Fruit fly (Drosophila melanogaster) whole organism, embryonic: ENCODE data around the gene CG13699.

ENCODE experiments used
- Awh ChIP-seq: fragments of 200-800 bp; sonication (Bioruptor generic); IDR thresholded peaks from 2 replicates; pipeline ENCODE4, ENCODE4 v1.3.6; 2022; ENCODE audit warnings: missing biosample characterization, missing genetic modification characterization
- Bgb ChIP-seq: fragments of 200-800 bp; sonication (Bioruptor generic); IDR thresholded peaks from 2 replicates; pipeline ENCODE4 v1.3.6; 2022; ENCODE audit warnings: missing biosample characterization, missing genetic modification characterization; ENCODE audit not compliant: partially characterized antibody
- CG10209 ChIP-seq: fragments of 200-800 bp; sonication (Bioruptor generic); optimal IDR thresholded peaks from 3 replicates; lab custom pipeline; 2017; ENCODE audit warnings: missing biosample characterization, mild to moderate bottlenecking, missing genetic modification characterization, missing genetic modification reagents
- CG10366 ChIP-seq: fragments of 200-800 bp; sonication (Bioruptor generic); IDR thresholded peaks from 2 replicates; pipeline ENCODE4 v1.3.6; 2022; ENCODE audit warnings: missing biosample characterization, missing genetic modification characterization
- CG10462 ChIP-seq: fragments of 200-800 bp; sonication (Bioruptor generic); optimal IDR thresholded peaks from 2 replicates; lab custom pipeline; 2016; ENCODE audit warnings: missing biosample characterization, missing genetic modification characterization
- CG11504 ChIP-seq: fragments of 200-800 bp; sonication (Bioruptor generic); optimal IDR thresholded peaks from 3 replicates; lab custom pipeline; 2019; ENCODE audit warnings: missing biosample characterization, mild to moderate bottlenecking, missing genetic modification characterization, moderate library complexity
- CG12659 ChIP-seq: fragments of 200-800 bp; sonication (Bioruptor generic); optimal IDR thresholded peaks from 3 replicates; lab custom pipeline; 2017; ENCODE audit warnings: mild to moderate bottlenecking, missing biosample characterization, missing genetic modification reagents, missing genetic modification characterization
- CG13894 ChIP-seq: fragments of 200-800 bp; sonication (Bioruptor generic); optimal IDR thresholded peaks from 3 replicates; lab custom pipeline; 2018; ENCODE audit warnings: missing biosample characterization, mild to moderate bottlenecking, missing genetic modification characterization, moderate library complexity
- CG14710 ChIP-seq: fragments of 200-800 bp; sonication (Bioruptor generic); optimal IDR thresholded peaks from 3 replicates; lab custom pipeline; 2019; ENCODE audit warnings: missing biosample characterization, mild to moderate bottlenecking, missing genetic modification characterization, moderate library complexity
- CG17912 ChIP-seq: fragments of 200-800 bp; sonication (Bioruptor generic); optimal IDR thresholded peaks from 2 replicates; lab custom pipeline; 2018; ENCODE audit warnings: missing biosample characterization, mild to moderate bottlenecking, missing genetic modification characterization
- CG1832 ChIP-seq: fragments of 200-800 bp; sonication (Bioruptor generic); optimal IDR thresholded peaks from 2 replicates; lab custom pipeline; 2017; ENCODE audit warnings: missing biosample characterization, mild to moderate bottlenecking, missing genetic modification characterization, inconsistent platforms
- CG18619 ChIP-seq: fragments of 200-800 bp; sonication (Bioruptor generic); optimal IDR thresholded peaks from 3 replicates; lab custom pipeline; 2017; ENCODE audit warnings: missing biosample characterization, mild to moderate bottlenecking, missing genetic modification characterization
- CG2120 ChIP-seq: fragments of 200-800 bp; sonication (Bioruptor generic); optimal IDR thresholded peaks from 3 replicates; lab custom pipeline; 2016; ENCODE audit warnings: missing biosample characterization, missing genetic modification characterization
- CG30431 ChIP-seq: fragments of 200-800 bp; sonication (Bioruptor generic); optimal IDR thresholded peaks from 2 replicates; lab custom pipeline; 2017; ENCODE audit warnings: missing biosample characterization, missing genetic modification characterization
- CG42726 ChIP-seq: fragments of 200-800 bp; sonication (Bioruptor generic); IDR thresholded peaks from 2 replicates; pipeline ENCODE4 v1.3.6; 2022; ENCODE audit warnings: missing biosample characterization, missing genetic modification characterization; ENCODE audit not compliant: partially characterized antibody
- CG4617 ChIP-seq: fragments of 200-800 bp; sonication (Bioruptor generic); optimal IDR thresholded peaks from 3 replicates; lab custom pipeline; 2016; ENCODE audit warnings: missing biosample characterization, missing genetic modification characterization, borderline replicate concordance
- CG8388 ChIP-seq: fragments of 200-800 bp; sonication (Bioruptor generic); optimal IDR thresholded peaks from 2 replicates; lab custom pipeline; 2019; ENCODE audit warnings: missing biosample characterization, mild to moderate bottlenecking, missing genetic modification characterization, moderate library complexity
- CkIIα-i1 ChIP-seq: fragments of 200-800 bp; sonication (Bioruptor generic); IDR thresholded peaks from 2 replicates; pipeline ENCODE4 v1.3.6; 2022; ENCODE audit warnings: missing biosample characterization, missing genetic modification characterization
- CoRest ChIP-seq: fragments of 200-800 bp; sonication (Bioruptor generic); optimal IDR thresholded peaks from 3 replicates; lab custom pipeline; 2018; ENCODE audit warnings: missing biosample characterization, mild to moderate bottlenecking, missing genetic modification characterization, moderate library complexity
- Dref ChIP-seq: fragments of 200-800 bp; sonication (Bioruptor generic); IDR thresholded peaks from 2 replicates; pipeline ENCODE4 v1.3.6; 2022; ENCODE audit warnings: missing biosample characterization, missing genetic modification characterization
- E2f2 ChIP-seq: fragments of 200-800 bp; sonication (Bioruptor generic); IDR thresholded peaks from 2 replicates; pipeline ENCODE4 v1.3.6; 2022; ENCODE audit warnings: missing biosample characterization, missing genetic modification characterization
- Fer2 ChIP-seq: fragments of 200-800 bp; sonication (Bioruptor generic); optimal IDR thresholded peaks from 2 replicates; lab custom pipeline; 2018; ENCODE audit warnings: missing biosample characterization, mild to moderate bottlenecking, missing genetic modification characterization, moderate library complexity
- GATAe ChIP-seq: fragments of 200-800 bp; sonication (Bioruptor generic); conservative IDR thresholded peaks from 2 replicates; pipeline ENCODE4 v1.3.6; 2022; ENCODE audit warnings: missing biosample characterization, missing genetic modification characterization
- H15 ChIP-seq: fragments of 200-800 bp; sonication (Bioruptor generic); IDR thresholded peaks from 3 replicates; pipeline ENCODE4 v1.3.6; 2022; ENCODE audit warnings: missing biosample characterization, missing genetic modification characterization
- Lim3 ChIP-seq: fragments of 200-800 bp; sonication (Bioruptor generic); IDR thresholded peaks from 2 replicates; pipeline ENCODE4 v1.3.6; 2022; ENCODE audit warnings: missing biosample characterization, missing genetic modification characterization
- NK7.1 ChIP-seq: fragments of 200-800 bp; sonication (Bioruptor generic); optimal IDR thresholded peaks from 3 replicates; lab custom pipeline; 2016; ENCODE audit warnings: missing biosample characterization, missing genetic modification characterization
- Nf-YB ChIP-seq: fragments of 200-800 bp; sonication (Bioruptor generic); optimal IDR thresholded peaks from 3 replicates; lab custom pipeline; 2019; ENCODE audit warnings: missing biosample characterization, mild to moderate bottlenecking, missing genetic modification characterization, moderate library complexity
- PHDP ChIP-seq: fragments of 200-800 bp; sonication (Bioruptor generic); optimal IDR thresholded peaks from 3 replicates; lab custom pipeline; 2018; ENCODE audit warnings: missing biosample characterization, mild to moderate bottlenecking, missing genetic modification characterization, moderate library complexity
- Rfx ChIP-seq: fragments of 200-800 bp; sonication (Bioruptor generic); IDR thresholded peaks from 2 replicates; pipeline ENCODE4 v1.3.6; 2022; ENCODE audit warnings: missing biosample characterization, missing genetic modification characterization
- Usf ChIP-seq: fragments of 200-800 bp; sonication (Bioruptor generic); optimal IDR thresholded peaks from 2 replicates; lab custom pipeline; 2017; ENCODE audit warnings: missing genotype, missing biosample characterization, missing genetic modification characterization
- Xrp1 ChIP-seq: fragments of 200-800 bp; sonication (Bioruptor generic); IDR thresholded peaks from 2 replicates; pipeline ENCODE4 v1.3.6; 2022; ENCODE audit warnings: missing biosample characterization, missing genetic modification characterization
- chif ChIP-seq, 2 experiments: fragments of 200-800 bp; sonication (Bioruptor generic); optimal IDR thresholded peaks; 3 replicates each; lab custom pipeline; 2016; ENCODE audit warnings: missing biosample characterization in 2 of 2, missing genetic modification characterization in 2 of 2
- chm ChIP-seq: fragments of 200-800 bp; sonication (Bioruptor generic); IDR thresholded peaks from 2 replicates; pipeline ENCODE4 v1.3.6; 2022; ENCODE audit warnings: missing biosample characterization, missing genetic modification characterization
- ci ChIP-seq: fragments of 200-800 bp; sonication (Bioruptor generic); IDR thresholded peaks from 3 replicates; pipeline ENCODE4 v1.3.6; 2022; ENCODE audit warnings: missing biosample characterization, missing genetic modification characterization
- dmrt11E ChIP-seq: fragments of 200-800 bp; sonication (Bioruptor generic); optimal IDR thresholded peaks from 3 replicates; lab custom pipeline; 2018; ENCODE audit warnings: missing biosample characterization, mild to moderate bottlenecking, missing genetic modification characterization, moderate library complexity
- dmrt99B ChIP-seq: fragments of 200-800 bp; sonication (Bioruptor generic); optimal IDR thresholded peaks from 2 replicates; lab custom pipeline; 2018; ENCODE audit warnings: missing biosample characterization, mild to moderate bottlenecking, missing genetic modification characterization, moderate library complexity
- inv ChIP-seq: fragments of 200-800 bp; sonication (Bioruptor generic); IDR thresholded peaks from 2 replicates; pipeline ENCODE4 v1.3.6; 2022; ENCODE audit warnings: missing biosample characterization, missing genetic modification characterization; ENCODE audit not compliant: partially characterized antibody
- nom ChIP-seq: fragments of 200-800 bp; sonication (Bioruptor generic); optimal IDR thresholded peaks from 2 replicates; lab custom pipeline; 2017; ENCODE audit warnings: missing biosample characterization, missing genetic modification characterization, mild to moderate bottlenecking, moderate library complexity, missing genetic modification reagents
- org-1 ChIP-seq: fragments of 200-800 bp; sonication (Bioruptor generic); optimal IDR thresholded peaks from 2 replicates; lab custom pipeline; 2017; ENCODE audit warnings: missing biosample characterization, missing genetic modification characterization
- sens ChIP-seq: fragments of 200-800 bp; sonication (Bioruptor generic); peaks from one replicate; lab custom pipeline; 2016; ENCODE audit warnings: missing biosample characterization, missing genetic modification characterization
- sisA ChIP-seq: fragments of 200-800 bp; sonication (Bioruptor generic); IDR thresholded peaks from 2 replicates; pipeline ENCODE4 v1.3.6; 2022; ENCODE audit warnings: missing biosample characterization, missing genetic modification characterization
- slou ChIP-seq: fragments of 200-800 bp; sonication (Bioruptor generic); optimal IDR thresholded peaks from 3 replicates; lab custom pipeline; 2016; ENCODE audit warnings: missing biosample characterization, missing genetic modification characterization
- so ChIP-seq: fragments of 200-800 bp; sonication (Bioruptor generic); IDR thresholded peaks from 3 replicates; pipeline ENCODE4 v1.3.6; 2022; ENCODE audit warnings: missing biosample characterization, missing genetic modification characterization
- tgo ChIP-seq: fragments of 200-800 bp; sonication (Bioruptor generic); IDR thresholded peaks from 3 replicates; pipeline ENCODE4 v1.3.6; 2022; ENCODE audit warnings: missing biosample characterization, missing genetic modification characterization
- tin ChIP-seq: fragments of 200-800 bp; sonication (Bioruptor generic); optimal IDR thresholded peaks from 3 replicates; lab custom pipeline; 2016; ENCODE audit warnings: missing biosample characterization, missing genetic modification characterization
- tna ChIP-seq: fragments of 200-800 bp; sonication (Bioruptor generic); IDR thresholded peaks from 2 replicates; pipeline ENCODE4 v1.3.6; 2022; ENCODE audit warnings: missing biosample characterization, missing genetic modification characterization; ENCODE audit not compliant: partially characterized antibody
- tup ChIP-seq: fragments of 200-800 bp; sonication (Bioruptor generic); optimal IDR thresholded peaks from 2 replicates; lab custom pipeline; 2016; ENCODE audit warnings: missing biosample characterization, mild to moderate bottlenecking, missing genetic modification characterization, moderate library complexity
- twi ChIP-seq: fragments of 200-800 bp; optimal IDR thresholded peaks from 2 replicates; lab custom pipeline; 2019; ENCODE audit warnings: missing biosample characterization, mild to moderate bottlenecking, missing genetic modification characterization, moderate library complexity
- zfh2 ChIP-seq: fragments of 200-800 bp; sonication (Bioruptor generic); optimal IDR thresholded peaks from 2 replicates; lab custom pipeline; 2016; ENCODE audit warnings: missing biosample characterization, missing genetic modification characterization

Gene CG13699

dm6 chr3L:18203949-18204348 is 41.6 kb upstream of the CG13699 start (continued):
- TF ChIP-seq Xrp1, result peak; percentile 88
- TF ChIP-seq dmrt99B (tag; lab: Kevin White, UChicago), result peak; percentile 59
- peak; percentile 72 for TF ChIP-seq CG11504 (tag; lab: Kevin White, UChicago)

dm6 chr3L:18201194-18201593 is 38.9 kb upstream of the CG13699 start, which contains the start of gene CG7320:
CG7320 (plus strand) TSS chr3L:18201494.
- no peak for TF ChIP-seq CG8388 (GFP tag; lab: Kevin White, UChicago)
- no peak for TF ChIP-seq GATAe (GFP tag; lab: Robert Waterston, UW)
- no peak for TF ChIP-seq CG10366
- no peak for TF ChIP-seq tup (GFP tag; lab: Kevin White, UChicago)
- TF ChIP-seq H15 (GFP tag; lab: Robert Waterston, UW), result no peak
- TF ChIP-seq NK7.1 (GFP tag; lab: Kevin White, UChicago), result no peak
- no peak for TF ChIP-seq so (GFP tag; lab: Robert Waterston, UW)
- no peak for TF ChIP-seq tgo (GFP tag; lab: Robert Waterston, UW)
- no peak for TF ChIP-seq Fer2 (tag; lab: Kevin White, UChicago)
- no peak for TF ChIP-seq nom (GFP tag; lab: Kevin White, UChicago)
- TF ChIP-seq chif (GFP tag; optimal IDR thresholded peaks at IDR 0.05; lab: Kevin White, UChicago), result no peak
- TF ChIP-seq CG17912 (GFP tag; lab: Kevin White, UChicago), result no peak
- TF ChIP-seq, all 482 proteins: peak for 0

dm6 chr3L:18200164-18200563 is 37.8 kb upstream of the CG13699 start:
- TF ChIP-seq Rfx (no peak), CG30431 (GFP tag; lab: Kevin White, UChicago) (no peak), CG18619 (GFP tag; lab: Kevin White, UChicago) (no peak), dmrt11E (tag; lab: Kevin White, UChicago) (peak; percentile 51), CoRest (no peak), CG10209 (GFP tag; lab: Kevin White, UChicago) (no peak), CG10462 (GFP tag; lab: Kevin White, UChicago) (no peak), E2f2 (no peak), CG1832 (GFP tag; lab: Kevin White, UChicago) (no peak), twi (tag; lab: Kevin White, UChicago) (no peak), tin (GFP tag; lab: Kevin White, UChicago) (no peak), ci (GFP tag; lab: Robert Waterston, UW) (no peak), CG2120 (GFP tag; lab: Kevin White, UChicago) (no peak), CG14710 (tag; lab: Kevin White, UChicago) (peak; percentile 26), CG42726 (GFP tag; lab: Robert Waterston, UW) (no peak), tna (no peak), chm (GFP tag; lab: Robert Waterston, UW) (no peak), CG13894 (no peak), org-1 (GFP tag; lab: Kevin White, UChicago) (no peak), sisA (GFP tag; lab: Robert Waterston, UW) (no peak), Lim3 (no peak), PHDP (tag; lab: Kevin White, UChicago) (no peak), Bgb (GFP tag; lab: Robert Waterston, UW) (no peak), Usf (GFP tag; lab: Kevin White, UChicago) (no peak), Dref (GFP tag; lab: Robert Waterston, UW) (no peak), slou (GFP tag; lab: Kevin White, UChicago) (no peak), CG12659 (GFP tag; lab: Kevin White, UChicago) (no peak), CkIIα-i1 (GFP tag; lab: Robert Waterston, UW) (no peak), Nf-YB (GFP tag; lab: Kevin White, UChicago) (no peak), Awh (GFP tag; lab: Robert Waterston, UW) (no peak), sens (GFP tag; lab: Kevin White, UChicago) (peak; percentile 33), zfh2 (GFP tag; lab: Kevin White, UChicago) (no peak), inv (no peak), CG4617 (no peak)
